Fruit fly (Drosophila melanogaster) S2 (cell line): ENCODE measurements around the gene ClC-a.

Source experiments
- CG8478 ChIP-seq: fragments of >200 bp; optimal IDR thresholded peaks from 2 replicates; lab custom pipeline; 2018
- CTCF ChIP-seq, 2 experiments: fragments of >200 bp; optimal IDR thresholded peaks; 2 replicates each; lab custom pipeline; 2018

DNA sequence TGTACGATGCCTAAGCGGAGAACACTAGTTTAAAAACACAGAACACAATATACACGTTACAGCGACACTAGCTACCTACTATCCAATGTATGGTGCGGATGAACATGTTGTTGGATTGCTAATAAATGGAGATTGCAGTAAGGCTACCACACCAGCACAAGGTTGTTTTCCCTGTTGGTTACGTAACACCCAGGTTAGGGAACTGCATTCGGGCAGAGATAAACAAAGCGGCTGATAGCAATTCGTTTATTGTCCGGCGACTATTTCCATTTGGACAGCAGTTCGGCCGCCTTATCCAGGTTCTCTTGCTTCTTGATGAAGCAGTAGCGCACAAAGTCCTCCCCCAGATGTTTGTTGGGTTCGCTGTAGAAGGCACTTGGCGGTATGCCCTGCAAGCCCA, 7.1 kb upstream of the ClC-a start:
- TF ChIP-seq CTCF (optimal IDR thresholded peaks at IDR 0.05; lab: Kevin White, UChicago) (no peak), CG8478 (no peak)
